Fruit fly (Drosophila melanogaster): ENCODE data around the gene crn.

The crn gene

DNA sequence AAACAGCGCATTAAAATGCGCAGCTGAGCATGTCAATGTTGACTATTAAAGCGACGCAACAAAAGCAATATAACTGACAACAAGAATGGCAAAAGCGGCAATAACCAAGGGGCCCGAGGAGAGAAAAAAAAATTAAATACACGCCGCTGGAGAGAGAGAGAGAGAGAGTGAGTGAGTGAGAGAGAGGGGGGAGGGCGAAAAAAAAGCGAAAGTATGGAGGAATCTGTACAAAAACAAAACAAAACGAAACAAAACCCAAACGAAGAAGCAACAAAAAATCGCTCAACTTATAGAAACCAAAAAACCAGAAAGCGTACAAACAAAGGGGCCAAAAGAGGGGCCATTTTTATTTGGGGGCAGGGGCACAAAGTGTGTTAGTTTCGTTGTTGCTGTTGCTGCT lies 33.7 kb upstream of the crn start:
- TF ChIP-seq CG8478 (optimal IDR thresholded peaks at IDR 0.05) (no peak), CTCF (optimal IDR thresholded peaks at IDR 0.05) (no peak)

DNA sequence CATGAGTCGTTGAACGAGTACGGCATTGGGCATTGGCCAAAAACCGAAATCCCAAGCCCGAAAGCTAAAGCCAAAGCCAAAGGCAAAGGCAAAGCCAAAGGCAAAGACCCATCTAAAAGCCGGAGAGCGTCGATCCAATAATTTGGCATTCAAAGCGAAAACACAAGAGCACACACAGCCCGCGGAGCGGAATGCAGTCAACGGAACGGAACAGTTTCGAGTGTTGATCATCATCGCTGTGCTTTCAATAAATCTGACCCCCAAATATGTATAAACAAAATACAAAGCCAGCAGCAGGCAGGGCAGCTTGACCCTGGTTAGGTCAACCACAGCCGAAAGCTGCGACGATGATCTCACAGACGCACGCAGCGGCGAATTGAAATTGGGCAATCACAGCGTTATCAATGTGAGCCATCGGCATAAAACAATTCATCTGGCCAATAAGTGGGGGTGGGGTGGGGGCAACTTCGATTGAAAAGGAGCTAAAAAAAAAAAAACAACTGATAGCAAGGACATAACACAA lies 29.1 kb upstream of the crn start:
- TF ChIP-seq CG8478 (optimal IDR thresholded peaks at IDR 0.05) (no peak), CTCF (optimal IDR thresholded peaks at IDR 0.05) (no peak)

dm6 chrX:2275249-2275872 lies 25.6 kb upstream of the crn start, which contains the start of gene Vml:
Gene Vml, plus strand, starts transcription at chrX:2275822.
- no peak for TF ChIP-seq CTCF (optimal IDR thresholded peaks at IDR 0.05)
- no peak for TF ChIP-seq CG8478 (optimal IDR thresholded peaks at IDR 0.05)

- TF ChIP-seq CTCF (optimal IDR thresholded peaks at IDR 0.05) (no peak), CG8478 (optimal IDR thresholded peaks at IDR 0.05) (no peak)
Observed at dm6 chrX:2274704-2275199, 25.0 kb upstream of the crn start, which contains the start of gene Grp170. Gene Grp170, minus strand, starts transcription at chrX:2275068.

DNA sequence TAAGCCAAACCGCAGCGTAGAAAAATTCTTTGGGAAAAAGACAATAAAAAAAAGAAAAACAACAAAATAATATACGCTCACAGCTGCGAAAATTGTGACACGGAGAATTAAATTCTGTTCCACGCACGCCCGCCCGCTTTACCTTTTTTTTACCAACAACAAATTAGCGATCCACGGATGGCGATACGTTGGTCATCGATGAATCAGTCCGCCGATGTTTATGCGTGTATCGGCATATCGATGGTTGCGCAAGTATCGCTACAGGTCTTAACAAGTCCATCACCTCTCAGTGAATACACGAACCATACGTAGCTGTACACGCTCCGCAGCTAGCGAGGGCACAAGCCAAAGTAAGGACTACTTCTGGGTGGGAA lies 20.8 kb upstream of the crn start, which contains the start of gene CG2924:
CG2924 (minus strand) TSS at position 205 of the 374 bp plus-strand sequence.
- peak; percentile 76 to 78 for TF ChIP-seq CTCF (optimal IDR thresholded peaks at IDR 0.05)
- TF ChIP-seq CG8478 (optimal IDR thresholded peaks at IDR 0.05): no peak

dm6 chrX:2269822-2270556 lies 20.2 kb upstream of the crn start:
- TF ChIP-seq CG8478 (optimal IDR thresholded peaks at IDR 0.05) (no peak), CTCF (optimal IDR thresholded peaks at IDR 0.05) (no peak)

- TF ChIP-seq CTCF (optimal IDR thresholded peaks at IDR 0.05) (no peak), CG8478 (optimal IDR thresholded peaks at IDR 0.05) (no peak)
Observed at dm6 chrX:2262511-2262910, 12.7 kb upstream of the crn start, which contains the start of the genes temp and CG3071. Gene temp, minus strand, starts transcription at chrX:2262515. Gene CG3071, plus strand, starts transcription at chrX:2262837.

dm6 chrX:2259763-2260162 lies 10.0 kb upstream of the crn start, which contains the start of gene CG3078:
Gene CG3078, minus strand, starts transcription at chrX:2259863.
- TF ChIP-seq CG8478 (optimal IDR thresholded peaks at IDR 0.05) (no peak), CTCF (optimal IDR thresholded peaks at IDR 0.05) (no peak)

- TF ChIP-seq CTCF (optimal IDR thresholded peaks at IDR 0.05) (peak; percentile 81 to 89), CG8478 (optimal IDR thresholded peaks at IDR 0.05) (no peak)
Observed at dm6 chrX:2258602-2259233, 8.9 kb upstream of the crn start.

dm6 chrX:2255035-2255434 lies 5.3 kb upstream of the crn start:
- TF ChIP-seq CTCF (optimal IDR thresholded peaks at IDR 0.05) (no peak), CG8478 (optimal IDR thresholded peaks at IDR 0.05) (no peak)

DNA sequence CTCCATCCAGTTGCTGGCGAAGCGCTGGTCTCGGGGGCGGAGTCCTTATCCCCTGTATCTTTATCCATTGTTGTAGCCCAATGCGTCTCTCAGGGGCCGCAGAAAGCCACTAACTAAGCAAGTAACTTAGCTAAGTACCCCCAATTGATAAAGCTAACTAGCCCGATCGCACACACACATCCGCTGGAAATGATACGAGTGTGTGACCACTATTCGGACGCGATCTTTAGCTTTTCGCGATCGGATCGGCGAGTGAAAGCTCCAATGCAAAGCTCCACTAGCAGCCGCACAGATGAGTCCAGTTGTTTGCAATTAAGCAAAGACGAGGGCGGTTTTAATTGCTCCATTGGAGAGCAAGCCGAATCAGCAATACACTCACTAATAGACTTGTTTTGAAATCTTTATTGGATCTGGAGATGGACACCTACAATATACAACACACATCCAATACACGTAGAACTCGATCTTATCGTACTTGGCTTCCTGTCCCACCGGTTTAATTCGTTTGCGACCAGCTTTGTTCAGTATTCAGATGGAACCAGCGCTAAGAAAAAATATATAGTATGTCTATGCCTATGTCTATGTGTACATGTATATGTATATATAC lies 4.3 kb upstream of the crn start, which contains the start of gene CG3091:
CG3091 (minus strand) TSS at position 178 of the 607 bp plus-strand sequence.
- TF ChIP-seq CTCF (optimal IDR thresholded peaks at IDR 0.05) (no peak), CG8478 (optimal IDR thresholded peaks at IDR 0.05) (no peak)

DNA sequence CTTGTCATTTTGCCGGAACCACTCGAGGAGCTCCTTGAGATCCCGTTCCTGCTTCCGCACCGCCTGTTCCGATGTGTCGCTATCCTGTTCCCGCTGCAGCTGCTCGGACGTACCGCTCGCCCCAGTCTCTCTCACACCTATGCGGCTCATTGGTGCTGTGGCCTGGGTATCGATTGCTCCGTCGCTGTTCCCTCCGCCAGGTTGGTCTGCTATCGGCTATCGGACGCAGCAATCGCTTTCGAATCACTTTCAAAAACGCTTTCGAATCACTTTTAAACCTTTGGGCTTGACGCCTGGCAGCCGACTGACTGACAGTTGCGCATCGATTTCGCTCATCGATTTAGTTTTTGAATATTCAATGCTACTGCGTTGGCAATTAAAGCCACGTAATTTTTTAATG lies 1.9 kb upstream of the crn start, which contains the start of gene CG3191:
CG3191 (minus strand) TSS at position 306 of the 400 bp plus-strand sequence.
- TF ChIP-seq CTCF (optimal IDR thresholded peaks at IDR 0.05) (no peak), CG8478 (optimal IDR thresholded peaks at IDR 0.05) (no peak)

dm6 chrX:2245931-2246330 lies 3.9 kb downstream of the crn start, which contains the start of gene Or2a:
Gene Or2a, plus strand, starts transcription at chrX:2246231.
- no peak for TF ChIP-seq CG8478 (optimal IDR thresholded peaks at IDR 0.05)
- no peak for TF ChIP-seq CTCF (optimal IDR thresholded peaks at IDR 0.05)

- no peak for TF ChIP-seq CG8478 (optimal IDR thresholded peaks at IDR 0.05)
- TF ChIP-seq CTCF (optimal IDR thresholded peaks at IDR 0.05): no peak
Observed at dm6 chrX:2244753-2245152, 5.0 kb downstream of the crn start.

All from S2 (cell line).